Worm (Caenorhabditis elegans) whole organism, L3 larva: ENCODE results near the gene BE0003N10.6.

Source experiments
- R02D3.7 ChIP-seq: fragments of 150-350 bp; optimal IDR thresholded peaks from 2 replicates; lab custom pipeline; 2014; ENCODE audit warnings: missing biosample characterization, missing genetic modification characterization
- ZK546.5 ChIP-seq: sonication (generic microtip); optimal IDR thresholded peaks from 2 replicates; lab custom pipeline; 2017; ENCODE audit warnings: missing biosample characterization, missing genetic modification characterization
- aly-2 ChIP-seq: fragments of 150-350 bp; optimal IDR thresholded peaks from 2 replicates; lab custom pipeline; 2014; ENCODE audit warnings: missing biosample characterization, missing genetic modification characterization
- ama-1 ChIP-seq: fragments of 150-350 bp; optimal IDR thresholded peaks from 2 replicates; lab custom pipeline; 2018
- ceh-28 ChIP-seq: fragments of 150-350 bp; optimal IDR thresholded peaks from 2 replicates; lab custom pipeline; 2014; ENCODE audit warnings: missing biosample characterization, missing genetic modification reagents, missing genetic modification characterization
- ceh-82 ChIP-seq: fragments of 150-350 bp; optimal IDR thresholded peaks from 2 replicates; lab custom pipeline; 2014; ENCODE audit warnings: missing biosample characterization, missing genetic modification characterization
- ceh-9 ChIP-seq: sonication (generic microtip); optimal IDR thresholded peaks from 2 replicates; lab custom pipeline; 2018; ENCODE audit warnings: missing biosample characterization, missing genetic modification characterization
- egl-27 ChIP-seq: sonication (generic microtip); optimal IDR thresholded peaks from 4 replicates; lab custom pipeline; 2017; ENCODE audit warnings: missing biosample characterization, missing genetic modification reagents, missing genetic modification characterization
- egl-5 ChIP-seq: fragments of 150-350 bp; optimal IDR thresholded peaks from 2 replicates; lab custom pipeline; 2017; ENCODE audit warnings: missing biosample characterization, missing genetic modification reagents, missing genetic modification characterization, inconsistent platforms
- elt-1 ChIP-seq: fragments of 150-350 bp; optimal IDR thresholded peaks from 2 replicates; lab custom pipeline; 2014; ENCODE audit warnings: missing biosample characterization, missing genetic modification characterization
- eor-1 ChIP-seq, 2 experiments: fragments of 150-350 bp; optimal IDR thresholded peaks; 2 replicates each; lab custom pipeline; 2014 to 2018; ENCODE audit warnings: missing biosample characterization in 2 of 2, missing genetic modification characterization in 2 of 2
- fkh-10 ChIP-seq: sonication (generic microtip); optimal IDR thresholded peaks from 2 replicates; lab custom pipeline; 2017; ENCODE audit warnings: missing biosample characterization, missing genetic modification reagents, missing genetic modification characterization
- hmg-11 ChIP-seq: sonication (generic microtip); optimal IDR thresholded peaks from 2 replicates; lab custom pipeline; 2016; ENCODE audit warnings: missing genetic modification characterization, missing compliant biosample characterization
- jun-1 ChIP-seq: fragments of 150-350 bp; optimal IDR thresholded peaks from 2 replicates; lab custom pipeline; 2014; ENCODE audit warnings: missing biosample characterization, missing genetic modification reagents, missing genetic modification characterization
- lin-15B ChIP-seq: fragments of 150-350 bp; optimal IDR thresholded peaks from 2 replicates; lab custom pipeline; 2014; ENCODE audit warnings: missing biosample characterization, missing genetic modification characterization
- mdl-1 ChIP-seq: fragments of 150-350 bp; optimal IDR thresholded peaks from 2 replicates; lab custom pipeline; 2014; ENCODE audit warnings: missing biosample characterization, missing genetic modification characterization
- nfya-1 ChIP-seq: sonication (generic microtip); optimal IDR thresholded peaks from 2 replicates; lab custom pipeline; 2017; ENCODE audit warnings: missing genetic modification characterization, mild to moderate bottlenecking, missing compliant biosample characterization, antibody characterized with exemption, moderate library complexity; ENCODE audit not compliant: insufficient read depth
- nhr-11 ChIP-seq: fragments of 150-350 bp; optimal IDR thresholded peaks from 2 replicates; lab custom pipeline; 2014; ENCODE audit warnings: missing biosample characterization, missing genetic modification characterization
- nhr-12 ChIP-seq: fragments of 150-350 bp; optimal IDR thresholded peaks from 2 replicates; lab custom pipeline; 2014; ENCODE audit warnings: missing biosample characterization, missing genetic modification characterization
- nhr-23 ChIP-seq: fragments of 150-350 bp; optimal IDR thresholded peaks from 2 replicates; lab custom pipeline; 2014; ENCODE audit warnings: missing biosample characterization, missing genetic modification reagents, missing genetic modification characterization
- nhr-237 ChIP-seq: fragments of 150-350 bp; optimal IDR thresholded peaks from 2 replicates; lab custom pipeline; 2014; ENCODE audit warnings: missing biosample characterization, missing genetic modification characterization
- nhr-28 ChIP-seq: fragments of 150-350 bp; optimal IDR thresholded peaks from 2 replicates; lab custom pipeline; 2014; ENCODE audit warnings: missing biosample characterization, missing genetic modification characterization
- nhr-43 ChIP-seq: sonication (generic microtip); optimal IDR thresholded peaks from 2 replicates; lab custom pipeline; 2016; ENCODE audit warnings: mild to moderate bottlenecking, missing genetic modification characterization, missing compliant biosample characterization; ENCODE audit not compliant: poor library complexity, severe bottlenecking
- nhr-67 ChIP-seq: fragments of 150-350 bp; optimal IDR thresholded peaks from 2 replicates; lab custom pipeline; 2014; ENCODE audit warnings: missing biosample characterization, missing genetic modification characterization
- nhr-76 ChIP-seq: fragments of 150-350 bp; sonication (generic microtip); optimal IDR thresholded peaks from 5 replicates; lab custom pipeline; 2014; ENCODE audit warnings: missing biosample characterization, missing genetic modification characterization
- nhr-77 ChIP-seq: fragments of 150-350 bp; optimal IDR thresholded peaks from 2 replicates; lab custom pipeline; 2014; ENCODE audit warnings: missing biosample characterization, missing genetic modification characterization
- pqm-1 ChIP-seq: fragments of 150-350 bp; optimal IDR thresholded peaks from 2 replicates; lab custom pipeline; 2017; ENCODE audit warnings: missing biosample characterization, missing genetic modification characterization, inconsistent platforms
- sea-2 ChIP-seq: fragments of 150-350 bp; sonication (generic microtip); optimal IDR thresholded peaks from 4 replicates; lab custom pipeline; 2014; ENCODE audit warnings: missing biosample characterization, missing genetic modification reagents, missing genetic modification characterization
- snpc-4 ChIP-seq: fragments of 150-350 bp; optimal IDR thresholded peaks from 2 replicates; lab custom pipeline; 2014; ENCODE audit warnings: missing biosample characterization, missing genetic modification characterization
- tbx-2 ChIP-seq: sonication (generic microtip); optimal IDR thresholded peaks from 2 replicates; lab custom pipeline; 2016; ENCODE audit warnings: mild to moderate bottlenecking, missing genetic modification characterization, missing compliant biosample characterization
- unc-62 ChIP-seq: fragments of 150-350 bp; sonication (generic microtip); optimal IDR thresholded peaks from 4 replicates; lab custom pipeline; 2014; ENCODE audit warnings: missing biosample characterization, missing genetic modification reagents, missing genetic modification characterization
- zag-1 ChIP-seq: fragments of 150-350 bp; optimal IDR thresholded peaks from 2 replicates; lab custom pipeline; 2014; ENCODE audit warnings: missing biosample characterization, missing genetic modification characterization
- ztf-11 ChIP-seq: fragments of 150-350 bp; optimal IDR thresholded peaks from 2 replicates; lab custom pipeline; 2014; ENCODE audit warnings: missing biosample characterization, missing genetic modification characterization

Gene BE0003N10.6

DNA sequence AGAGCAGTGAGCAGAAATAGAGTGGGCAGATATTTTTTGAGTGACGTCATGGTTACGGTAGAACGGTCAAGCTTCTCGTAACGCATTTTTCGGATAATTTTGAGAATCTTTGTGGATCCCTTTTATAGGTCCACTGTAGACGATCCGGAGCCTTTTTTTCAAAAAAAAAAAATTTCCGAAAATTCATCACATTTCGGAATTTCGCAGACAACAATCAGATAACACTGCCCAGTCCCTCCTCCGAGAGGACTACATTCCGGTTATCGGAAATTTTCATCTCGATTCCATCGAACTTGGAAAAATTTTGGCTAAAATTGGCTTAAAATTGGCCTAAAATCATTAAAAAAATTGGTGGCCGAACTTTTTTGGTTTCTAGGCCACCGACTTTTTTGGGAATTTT lies at the start of gene BE0003N10.6:
Gene BE0003N10.6, minus strand, starts transcription at position 101 of the 400 bp plus-strand sequence.
- TF ChIP-seq ama-1 (lab: Kevin White, UChicago) (no peak), aly-2 (no peak), eor-1 (tag; optimal IDR thresholded peaks at IDR 0.05; lab: Kevin White, UChicago) (no peak), nhr-12 (tag; lab: Kevin White, UChicago) (no peak), R02D3.7 (tag; lab: Kevin White, UChicago) (no peak), mdl-1 (tag; lab: Kevin White, UChicago) (no peak), hmg-11 (tag; lab: Kevin White, UChicago) (no peak), nhr-237 (tag; lab: Kevin White, UChicago) (no peak), nhr-77 (tag; lab: Kevin White, UChicago) (no peak), ztf-11 (tag; lab: Kevin White, UChicago) (no peak), nhr-23 (tag; lab: Kevin White, UChicago) (no peak), sea-2 (no peak), nhr-67 (no peak), egl-5 (no peak), tbx-2 (tag; lab: Kevin White, UChicago) (no peak)
- TF ChIP-seq, all 47 proteins: peak for 0

- no peak for TF ChIP-seq R02D3.7 (tag; lab: Kevin White, UChicago)
- TF ChIP-seq zag-1 = no peak
- TF ChIP-seq nhr-28 (tag; lab: Kevin White, UChicago) = no peak
- TF ChIP-seq ceh-28 (tag; lab: Kevin White, UChicago) = no peak
- no peak for TF ChIP-seq jun-1
- TF ChIP-seq snpc-4 = no peak
- no peak for TF ChIP-seq ZK546.5 (tag; lab: Kevin White, UChicago)
- no peak for TF ChIP-seq nhr-11
- no peak for TF ChIP-seq lin-15B (tag; lab: Kevin White, UChicago)
- no peak for TF ChIP-seq ceh-9 (tag; lab: Kevin White, UChicago)
- TF ChIP-seq hmg-11 (tag; lab: Kevin White, UChicago) = no peak
- TF ChIP-seq nhr-76 (tag; lab: Kevin White, UChicago) = no peak
- TF ChIP-seq egl-27 (tag; lab: Kevin White, UChicago) = no peak
Measured at ce11 chrIII:1102908-1103307, 43.0 kb upstream of the BE0003N10.6 start, which contains the start of gene exc-6. TSS of gene exc-6 (plus strand) at chrIII:1103208.

- TF ChIP-seq elt-1 (tag; lab: Kevin White, UChicago) (no peak), nhr-43 (tag; lab: Kevin White, UChicago) (no peak)
- TF ChIP-seq, all 47 proteins: peak for 0
Measured at ce11 chrIII:1099523-1099922, 39.7 kb upstream of the BE0003N10.6 start.

ce11 chrIII:1094391-1094790 lies 34.5 kb upstream of the BE0003N10.6 start:
- TF ChIP-seq nhr-76 (tag; lab: Kevin White, UChicago) (no peak), ceh-28 (tag; lab: Kevin White, UChicago) (peak; percentile 87)
- TF ChIP-seq, all 47 proteins: peak for 1

DNA sequence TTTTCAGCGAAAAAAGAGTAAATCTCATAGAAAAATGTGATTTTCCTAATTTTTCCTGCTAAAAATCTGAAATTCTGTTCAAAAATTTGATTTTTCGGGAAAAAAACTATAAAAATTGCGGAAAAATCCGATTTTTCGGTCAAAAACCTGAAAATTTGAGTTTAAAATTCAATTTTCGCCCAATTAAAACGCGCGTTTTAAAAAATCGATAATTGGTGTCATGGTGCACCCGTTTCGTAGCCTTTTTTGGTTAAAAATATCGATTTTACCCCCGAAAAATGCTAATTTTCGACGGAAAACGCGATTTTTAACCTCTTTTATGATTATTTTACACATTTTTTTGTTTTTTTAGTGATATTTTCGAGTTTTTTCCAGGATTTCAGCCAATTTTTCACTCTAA lies 25.1 kb upstream of the BE0003N10.6 start:
- TF ChIP-seq ceh-28 (tag; lab: Kevin White, UChicago) (peak; percentile 60), ztf-11 (tag; lab: Kevin White, UChicago) (no peak), R02D3.7 (tag; lab: Kevin White, UChicago) (no peak), egl-27 (tag; lab: Kevin White, UChicago) (no peak), snpc-4 (no peak), unc-62 (GFP tag; lab: Kevin White, UChicago) (no peak)

DNA sequence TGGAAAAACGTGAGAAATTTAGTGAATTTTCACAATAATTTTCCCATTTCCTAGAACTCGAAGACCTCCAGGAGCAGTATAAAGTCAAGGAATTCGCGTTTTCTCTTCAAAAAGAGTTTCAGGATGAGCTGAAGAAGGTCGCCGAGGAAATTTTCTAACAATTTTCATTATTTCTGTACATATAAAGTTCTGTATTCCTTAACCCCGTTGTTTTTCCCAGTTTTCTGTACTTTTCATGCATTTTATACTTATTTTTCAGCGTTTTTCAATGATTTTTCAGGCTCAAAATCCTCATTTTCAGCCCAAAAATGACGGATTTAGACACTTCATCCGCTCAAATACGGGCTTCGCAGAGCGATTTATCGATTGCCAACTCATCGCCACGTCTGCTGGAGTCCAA lies 21.2 kb upstream of the BE0003N10.6 start, which contains the start of gene par-2:
Gene par-2, plus strand, starts transcription at position 301 of the 400 bp plus-strand sequence.
- TF ChIP-seq ceh-82 (tag; lab: Kevin White, UChicago) (no peak), ceh-28 (tag; lab: Kevin White, UChicago) (no peak), egl-5 (no peak), R02D3.7 (tag; lab: Kevin White, UChicago) (no peak), aly-2 (no peak), nfya-1 (tag; lab: Kevin White, UChicago) (no peak), pqm-1 (tag; lab: Kevin White, UChicago) (no peak), eor-1 (tag; optimal IDR thresholded peaks at IDR 0.05; lab: Kevin White, UChicago) (no peak), fkh-10 (GFP tag; lab: Kevin White, UChicago) (no peak), nhr-43 (tag; lab: Kevin White, UChicago) (no peak), nhr-12 (tag; lab: Kevin White, UChicago) (no peak)
